Worm (Caenorhabditis elegans) whole organism, midembryonic: ENCODE data around the gene T03F7.6.

Experiments used
- T22C8.4 ChIP-seq: fragments of 200-800 bp; sonication (Bioruptor generic); IDR thresholded peaks from 2 replicates; pipeline ENCODE4 v1.3.6; 2022; ENCODE audit warnings: missing genetic modification characterization, missing compliant biosample characterization
- flt-1 ChIP-seq: fragments of 200-800 bp; sonication (Bioruptor generic); IDR thresholded peaks from 2 replicates; pipeline ENCODE4 v1.3.6; 2022; ENCODE audit warnings: missing genetic modification characterization, missing compliant biosample characterization

DNA sequence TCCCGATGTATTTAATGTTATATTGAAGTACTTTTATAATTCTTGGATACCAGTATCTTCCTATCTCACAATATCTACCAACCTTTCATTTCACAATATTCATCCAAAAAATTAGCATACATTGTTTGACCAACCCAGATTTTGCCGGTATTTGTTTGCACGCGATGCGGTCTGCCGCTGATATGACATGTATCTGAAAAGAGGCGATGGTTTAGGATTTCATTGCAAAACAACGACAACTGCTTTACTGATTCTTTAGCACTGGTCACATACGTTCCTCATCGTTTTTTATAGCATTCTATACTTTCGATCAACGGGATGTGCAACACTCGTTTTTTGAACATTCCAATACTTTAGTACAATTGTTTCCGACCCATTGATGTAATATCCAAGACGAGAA is 46.6 kb upstream of the T03F7.6 start, which contains the start of gene mam-4:
- TF ChIP-seq flt-1 (GFP tag; lab: Robert Waterston, UW) = no peak
- no peak for TF ChIP-seq T22C8.4 (GFP tag; lab: Robert Waterston, UW)
